Fruit fly (Drosophila melanogaster) whole organism, wandering third instar larva: ENCODE results near the gene IleRS-m.
A peak's percentile ranks its signal among the peaks of the same experiment; 100 is the strongest.

ENCODE experiments used
- CG32264 ChIP-seq: fragments of 200-800 bp; sonication (Bioruptor generic); optimal IDR thresholded peaks from 2 replicates; lab custom pipeline; 2016; ENCODE audit warnings: missing biosample characterization, missing genetic modification characterization
- CG9705 ChIP-seq: fragments of 200-800 bp; sonication (Bioruptor generic); optimal IDR thresholded peaks from 2 replicates; lab custom pipeline; 2018; ENCODE audit warnings: missing biosample characterization, mild to moderate bottlenecking, missing genetic modification characterization
- CrebA ChIP-seq: fragments of 200-800 bp; sonication (Bioruptor generic); optimal IDR thresholded peaks from 2 replicates; lab custom pipeline; 2016; ENCODE audit warnings: missing biosample characterization, mild to moderate bottlenecking, missing genetic modification characterization, borderline replicate concordance
- GATAd ChIP-seq: sonication (Bioruptor generic); optimal IDR thresholded peaks from 2 replicates; lab custom pipeline; 2016; ENCODE audit warnings: missing biosample characterization, missing genetic modification characterization
- HLH106 ChIP-seq: fragments of 200-800 bp; optimal IDR thresholded peaks from 3 replicates; lab custom pipeline; 2019; ENCODE audit warnings: missing biosample characterization, mild to moderate bottlenecking, missing genetic modification characterization, moderate library complexity
- Hnf4 ChIP-seq: fragments of 200-800 bp; sonication (Bioruptor generic); optimal IDR thresholded peaks from 2 replicates; lab custom pipeline; 2016; ENCODE audit warnings: missing biosample characterization, mild to moderate bottlenecking, missing genetic modification characterization
- Hr83 ChIP-seq: fragments of 200-300 bp; sonication (Bioruptor generic); optimal IDR thresholded peaks from 2 replicates; lab custom pipeline; 2016; ENCODE audit warnings: missing biosample characterization, mild to moderate bottlenecking, missing genetic modification characterization, moderate library complexity; ENCODE audit not compliant: poor library complexity, severe bottlenecking
- Jra ChIP-seq: sonication (Bioruptor generic); optimal IDR thresholded peaks from 2 replicates; lab custom pipeline; 2016; ENCODE audit warnings: missing biosample characterization, missing genetic modification characterization
- Mio ChIP-seq: sonication (Bioruptor generic); optimal IDR thresholded peaks from 2 replicates; lab custom pipeline; 2016; ENCODE audit warnings: missing biosample characterization, missing genetic modification characterization
- N ChIP-seq: fragments of >200 bp; optimal IDR thresholded peaks from 2 replicates; lab custom pipeline; 2018; ENCODE audit warnings: missing biosample characterization, missing external identifiers, missing genetic modification characterization
- OdsH ChIP-seq: fragments of 200-800 bp; sonication (Bioruptor generic); optimal IDR thresholded peaks from 2 replicates; lab custom pipeline; 2016; ENCODE audit warnings: missing biosample characterization, mild to moderate bottlenecking, missing genetic modification characterization
- Rel ChIP-seq, 2 experiments: fragments of 200-800 bp; sonication (Bioruptor generic) in 1 of 2; optimal IDR thresholded peaks; 2 replicates in 1 of 2; 3 replicates in 1 of 2; lab custom pipeline; 2016 to 2019; ENCODE audit warnings: mild to moderate bottlenecking in 2 of 2, missing biosample characterization in 2 of 2, missing genetic modification characterization in 2 of 2, moderate library complexity in 1 of 2
- Sp1 ChIP-seq: fragments of 200-800 bp; sonication (Bioruptor generic); optimal IDR thresholded peaks from 3 replicates; lab custom pipeline; 2019; ENCODE audit warnings: missing biosample characterization, mild to moderate bottlenecking, missing genetic modification characterization, moderate library complexity
- Vsx2 ChIP-seq: fragments of 200-300, 225-300 bp; sonication (Bioruptor generic); optimal IDR thresholded peaks from 2 replicates; lab custom pipeline; 2018; ENCODE audit warnings: missing biosample characterization, missing genetic modification characterization; ENCODE audit not compliant: partially characterized antibody
- br ChIP-seq: fragments of 200-800 bp; sonication (Bioruptor generic); optimal IDR thresholded peaks from 2 replicates; lab custom pipeline; 2016; ENCODE audit warnings: missing biosample characterization, missing genetic modification characterization
- brk ChIP-seq: fragments of 200-800 bp; sonication (Bioruptor generic); optimal IDR thresholded peaks from 2 replicates; lab custom pipeline; 2016; ENCODE audit warnings: missing biosample characterization, mild to moderate bottlenecking, missing genetic modification characterization
- dl ChIP-seq, 2 experiments: fragments of 175-275, 200-275 bp in 1 of 2; fragments of 200-275 bp in 1 of 2; sonication (Bioruptor generic); optimal IDR thresholded peaks; lab custom pipeline; 2018; ENCODE audit warnings: mild to moderate bottlenecking in 2 of 2, missing biosample characterization in 2 of 2, missing genetic modification characterization in 2 of 2, moderate library complexity in 2 of 2; ENCODE audit not compliant: partially characterized antibody in 2 of 2, insufficient read depth in 1 of 2
- dmrt93B ChIP-seq: fragments of 200-800 bp; sonication (Bioruptor generic); optimal IDR thresholded peaks from 2 replicates; lab custom pipeline; 2018; ENCODE audit warnings: missing biosample characterization, mild to moderate bottlenecking, missing genetic modification characterization
- foxo ChIP-seq, 2 experiments: fragments of 200-800 bp; sonication (Bioruptor generic); optimal IDR thresholded peaks; 2 replicates in 1 of 2; 3 replicates in 1 of 2; lab custom pipeline; 2016 to 2017; ENCODE audit warnings: missing biosample characterization in 2 of 2, missing genetic modification characterization in 2 of 2
- fru ChIP-seq: fragments of 200-800 bp; sonication (Bioruptor generic); optimal IDR thresholded peaks from 3 replicates; lab custom pipeline; 2016; ENCODE audit warnings: missing biosample characterization, mild to moderate bottlenecking, missing genetic modification characterization
- h ChIP-seq: fragments of 200-800 bp; sonication (Bioruptor generic); optimal IDR thresholded peaks from 3 replicates; lab custom pipeline; 2016; ENCODE audit warnings: missing biosample characterization, mild to moderate bottlenecking, missing genetic modification characterization
- jim ChIP-seq: fragments of 175-275, 200-325 bp; sonication (Bioruptor generic); optimal IDR thresholded peaks from 2 replicates; lab custom pipeline; 2016; ENCODE audit warnings: missing biosample characterization, mild to moderate bottlenecking, missing genetic modification characterization
- psq ChIP-seq: fragments of 200-800 bp; sonication (Bioruptor generic); optimal IDR thresholded peaks from 3 replicates; lab custom pipeline; 2017; ENCODE audit warnings: missing biosample characterization, mild to moderate bottlenecking, missing genetic modification characterization, moderate library complexity
- rgr ChIP-seq: fragments of 200-800 bp; sonication (Bioruptor generic); optimal IDR thresholded peaks from 3 replicates; lab custom pipeline; 2016; ENCODE audit warnings: missing biosample characterization, mild to moderate bottlenecking, missing genetic modification characterization
- sv ChIP-seq: fragments of 200-800 bp; sonication (Bioruptor generic); optimal IDR thresholded peaks from 3 replicates; lab custom pipeline; 2016; ENCODE audit warnings: missing biosample characterization, missing genetic modification characterization
- tai ChIP-seq: sonication (Bioruptor generic); optimal IDR thresholded peaks from 2 replicates; lab custom pipeline; 2016; ENCODE audit warnings: missing biosample characterization, missing genetic modification characterization
- woc ChIP-seq: sonication (Bioruptor generic); optimal IDR thresholded peaks from 2 replicates; lab custom pipeline; 2016; ENCODE audit warnings: missing biosample characterization, mild to moderate bottlenecking, missing genetic modification characterization

The IleRS-m gene

DNA sequence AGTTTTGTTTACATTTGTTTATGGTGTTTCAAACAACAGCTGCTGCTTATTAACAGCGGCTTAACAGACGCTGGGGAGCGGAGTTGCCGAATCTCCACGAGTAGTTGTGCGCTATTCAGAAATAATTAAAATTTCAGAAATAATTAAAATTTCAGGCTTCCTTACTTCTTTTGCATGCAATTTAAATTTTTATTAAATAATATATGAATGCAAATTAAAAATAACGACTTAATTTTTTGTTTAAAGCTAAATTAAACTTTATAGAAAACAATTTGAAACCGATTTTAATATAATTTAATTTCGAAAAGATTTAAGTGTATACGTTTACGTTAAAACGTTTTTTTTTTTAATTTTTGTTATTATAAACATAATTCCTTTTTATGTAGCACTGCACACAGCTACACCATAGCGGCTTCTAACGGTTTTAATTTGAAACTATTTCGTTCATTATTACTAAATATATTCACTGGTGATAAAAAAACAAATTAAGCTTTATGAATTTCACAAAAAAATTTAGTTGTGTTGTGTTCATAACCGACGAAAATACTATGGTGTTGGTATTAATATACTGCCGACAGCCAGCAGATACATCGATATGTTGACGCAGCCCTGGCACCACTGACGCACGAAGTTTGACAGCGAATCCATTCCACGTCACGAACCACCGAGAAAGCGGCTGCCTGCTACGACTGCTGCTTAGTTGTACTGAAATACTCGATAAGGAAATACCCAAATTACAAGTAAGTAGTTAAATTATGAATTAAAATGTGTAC is 29.1 kb downstream of the IleRS-m start, which contains the start of gene SsRbeta:
Gene SsRbeta (plus strand): TSS at position 645 of the 773 bp plus-strand sequence.
- TF ChIP-seq woc (GFP tag; lab: Kevin White, UChicago) (no peak), GATAd (no peak), sv (GFP tag; lab: Kevin White, UChicago) (peak; percentile 60), fru (GFP tag; lab: Kevin White, UChicago) (no peak), Vsx2 (no peak), brk (peak; percentile 41), tai (GFP tag; lab: Kevin White, UChicago) (no peak), Rel (GFP tag; optimal IDR thresholded peaks at IDR 0.05; lab: Kevin White, UChicago) (no peak), Rel (tag; optimal IDR thresholded peaks at IDR 0.05; lab: Kevin White, UChicago) (peak; percentile 39), Hr83 (GFP tag; lab: Kevin White, UChicago) (peak; percentile 53), Sp1 (GFP tag; lab: Kevin White, UChicago) (no peak), dl (GFP tag; optimal IDR thresholded peaks at IDR 0.05; lab: Kevin White, UChicago; ENCODE audit: insufficient read depth in 1 of 2, partially characterized antibody in 2 of 2) (no peak), Jra (GFP tag; lab: Kevin White, UChicago) (peak; percentile 20)

DNA sequence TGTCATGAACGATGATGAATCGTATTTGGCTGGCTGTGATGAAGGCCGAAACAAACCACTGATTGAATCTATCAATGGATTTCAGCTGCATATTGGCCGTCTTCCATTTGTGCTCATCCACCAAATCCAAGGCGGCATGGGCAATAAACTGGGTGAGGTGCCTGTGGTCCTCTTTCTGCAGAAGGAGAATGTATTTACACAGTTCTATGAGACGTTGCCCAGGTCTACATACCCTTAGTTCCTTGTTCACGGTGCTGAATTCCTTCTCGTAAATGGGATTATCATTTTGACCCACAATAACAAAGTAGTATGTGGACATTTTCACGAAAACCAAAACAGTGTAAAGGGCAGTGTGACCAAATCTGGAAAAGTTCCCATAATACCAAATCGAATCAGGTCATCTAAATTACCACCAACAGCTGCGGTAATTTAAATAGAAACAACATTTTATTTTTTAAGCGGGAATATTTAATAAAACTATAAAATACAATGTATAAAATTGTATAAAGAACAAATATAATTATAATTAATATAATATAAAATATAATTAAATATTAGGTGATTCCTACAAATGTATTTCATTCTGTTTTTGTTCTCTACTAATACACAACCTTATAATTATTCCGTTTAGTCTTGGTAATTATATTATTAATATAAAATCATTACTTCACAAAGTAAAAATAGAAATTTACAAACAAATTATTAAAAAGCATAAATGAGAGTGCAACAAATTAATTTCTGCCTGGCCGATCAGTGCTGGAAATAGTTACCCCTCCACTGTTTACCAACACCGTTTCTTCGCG is 31.4 kb downstream of the IleRS-m start, which contains the start of the genes Trs20 and elg1:
Gene Trs20 (minus strand): TSS at position 369 of the 803 bp plus-strand sequence.
Gene elg1 (plus strand): TSS at position 765 of the 803 bp plus-strand sequence.
- TF ChIP-seq br (GFP tag; lab: Kevin White, UChicago) (peak; percentile 54), Sp1 (GFP tag; lab: Kevin White, UChicago) (peak; percentile 70), CG32264 (GFP tag; lab: Kevin White, UChicago) (no peak), OdsH (GFP tag; lab: Kevin White, UChicago) (peak; percentile 22), sv (GFP tag; lab: Kevin White, UChicago) (peak; percentile 46), fru (GFP tag; lab: Kevin White, UChicago) (peak; percentile 24), rgr (GFP tag; lab: Kevin White, UChicago) (peak; percentile 54), N (GFP tag; lab: Kevin White, UChicago) (no peak), dl (GFP tag; optimal IDR thresholded peaks at IDR 0.05; lab: Kevin White, UChicago; ENCODE audit: insufficient read depth in 1 of 2, partially characterized antibody in 2 of 2) (no peak), dmrt93B (GFP tag; lab: Kevin White, UChicago) (peak; percentile 22), Rel (GFP tag; optimal IDR thresholded peaks at IDR 0.05; lab: Kevin White, UChicago) (no peak), Rel (tag; optimal IDR thresholded peaks at IDR 0.05; lab: Kevin White, UChicago) (peak; percentile 42), woc (GFP tag; lab: Kevin White, UChicago) (peak; percentile 58), Hnf4 (GFP tag; lab: Kevin White, UChicago) (peak; percentile 48), HLH106 (tag; lab: Kevin White, UChicago) (peak; percentile 70), Vsx2 (no peak), h (GFP tag; lab: Kevin White, UChicago) (peak; percentile 50), foxo (GFP tag; optimal IDR thresholded peaks at IDR 0.05; lab: Kevin White, UChicago) (peak in 1 of 2 experiments; percentile 76), psq (GFP tag; lab: Kevin White, UChicago) (peak; percentile 53), Mio (GFP tag; lab: Kevin White, UChicago) (no peak)
- TF ChIP-seq, all 38 proteins: peak for 14

DNA sequence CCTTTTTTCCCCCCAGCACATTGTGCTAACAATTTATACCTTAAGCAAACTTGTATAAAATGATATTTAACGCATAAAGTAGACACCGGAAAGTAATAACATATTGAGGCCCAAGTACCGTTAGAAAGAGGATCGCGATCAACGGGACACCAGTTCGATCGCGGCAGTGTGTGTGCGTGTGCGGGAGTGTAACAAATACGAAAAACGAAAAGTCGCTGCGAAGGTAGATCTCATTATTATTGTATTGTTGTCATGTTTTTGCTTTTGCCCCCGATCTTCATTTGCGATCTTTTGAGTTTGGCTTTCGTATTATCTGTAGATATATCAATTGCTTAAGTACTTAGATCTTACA is 32.0 kb downstream of the IleRS-m start:
- TF ChIP-seq dmrt93B (GFP tag; lab: Kevin White, UChicago) (no peak), Hnf4 (GFP tag; lab: Kevin White, UChicago) (no peak), CG9705 (GFP tag; lab: Kevin White, UChicago) (no peak), rgr (GFP tag; lab: Kevin White, UChicago) (no peak), tai (GFP tag; lab: Kevin White, UChicago) (no peak), CrebA (GFP tag; lab: Kevin White, UChicago) (no peak), jim (GFP tag; lab: Kevin White, UChicago) (no peak)
